Worm (Caenorhabditis elegans) whole organism, L4 larva: Measurements from ENCODE around the gene Y17G9A.2.

Source experiments
- ces-1 ChIP-seq: fragments of 150-350 bp; sonication (generic microtip); optimal IDR thresholded peaks from 4 replicates; lab custom pipeline; 2014; ENCODE audit warnings: missing biosample characterization, missing genetic modification reagents, missing genetic modification characterization
- gei-8 ChIP-seq: fragments of 200-800 bp; sonication (Bioruptor generic); optimal IDR thresholded peaks from 2 replicates; lab custom pipeline; 2018; ENCODE audit warnings: mild to moderate bottlenecking, missing genetic modification characterization, missing compliant biosample characterization
- mep-1 ChIP-seq: fragments of 150-350 bp; sonication (generic microtip); optimal IDR thresholded peaks from 3 replicates; lab custom pipeline; 2014; ENCODE audit warnings: missing biosample characterization, missing genetic modification characterization
- nhr-11 ChIP-seq: fragments of 150-350 bp; optimal IDR thresholded peaks from 2 replicates; lab custom pipeline; 2014; ENCODE audit warnings: missing biosample characterization, missing genetic modification characterization
- nhr-25 ChIP-seq: sonication (generic microtip); optimal IDR thresholded peaks from 2 replicates; lab custom pipeline; 2017; ENCODE audit warnings: missing genetic modification characterization, mild to moderate bottlenecking, missing compliant biosample characterization, antibody characterized with exemption, moderate library complexity, borderline replicate concordance; ENCODE audit not compliant: insufficient read depth
- nhr-28 ChIP-seq: fragments of 150-350 bp; optimal IDR thresholded peaks from 2 replicates; lab custom pipeline; 2014; ENCODE audit warnings: missing biosample characterization, missing genetic modification characterization
- nhr-76 ChIP-seq: fragments of 150-350 bp; optimal IDR thresholded peaks from 2 replicates; lab custom pipeline; 2014; ENCODE audit warnings: missing biosample characterization, missing genetic modification characterization
- nhr-77 ChIP-seq: fragments of 150-350 bp; optimal IDR thresholded peaks from 2 replicates; lab custom pipeline; 2014; ENCODE audit warnings: missing biosample characterization, missing genetic modification characterization
- pha-4 ChIP-seq, 2 experiments: fragments of 150-350 bp in 1 of 2; fragments of 200-800 bp in 1 of 2; sonication (Bioruptor generic) in 1 of 2; IDR thresholded peaks in 1 of 2; optimal IDR thresholded peaks in 1 of 2; 2 replicates each; pipeline versions ENCODE4 v1.3.6 to Lab custom; 2014 to 2022; ENCODE audit warnings: missing genetic modification characterization in 2 of 2, missing genetic modification reagents in 2 of 2, missing biosample characterization in 1 of 2, missing compliant biosample characterization in 1 of 2
- snpc-4 ChIP-seq: fragments of 150-350 bp; optimal IDR thresholded peaks from 2 replicates; lab custom pipeline; 2014; ENCODE audit warnings: missing biosample characterization, missing genetic modification characterization
- tra-1 ChIP-seq: fragments of 200-800 bp; sonication (Bioruptor generic); IDR thresholded peaks from 2 replicates; pipeline ENCODE4 v1.3.6; 2022; ENCODE audit warnings: missing genetic modification reagents, missing genetic modification characterization, missing compliant biosample characterization
- unc-39 ChIP-seq: sonication (generic microtip); optimal IDR thresholded peaks from 2 replicates; lab custom pipeline; 2017; ENCODE audit warnings: missing biosample characterization, missing genetic modification characterization
- ztf-11 ChIP-seq: fragments of 150-350 bp; optimal IDR thresholded peaks from 2 replicates; lab custom pipeline; 2014; ENCODE audit warnings: missing biosample characterization, missing genetic modification characterization

DNA sequence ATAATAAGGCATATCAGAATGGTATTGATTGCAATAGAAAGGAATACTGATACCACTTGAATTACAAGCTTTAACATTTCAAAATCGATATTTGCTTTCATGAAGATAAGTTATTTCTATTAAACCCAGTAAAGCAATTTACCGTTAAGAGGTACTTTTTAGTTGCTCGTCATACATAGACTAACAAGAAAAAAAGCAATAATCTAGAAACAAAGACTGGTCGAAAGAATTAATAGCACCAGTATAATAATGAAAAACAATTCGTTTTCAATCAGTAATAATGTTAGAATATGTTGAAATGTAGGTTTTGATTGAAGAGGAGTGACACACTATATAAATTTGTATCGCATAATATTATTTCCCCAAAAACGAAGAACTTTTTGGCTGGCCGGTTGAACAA is 14.5 kb upstream of the Y17G9A.2 start, which contains the start of gene str-175:
- no peak for TF ChIP-seq ztf-11 (tag; lab: Kevin White, UChicago)
- TF ChIP-seq gei-8 (GFP tag; lab: Kevin White, UChicago) = no peak
- TF ChIP-seq nhr-28 (tag; lab: Kevin White, UChicago) = no peak
- no peak for TF ChIP-seq unc-39 (tag; lab: Kevin White, UChicago)
- TF ChIP-seq pha-4 (GFP tag; IDR thresholded peaks at IDR 0.05; lab: Robert Waterston, UW) = no peak
- no peak for TF ChIP-seq pha-4 (tag; optimal IDR thresholded peaks at IDR 0.05; lab: Kevin White, UChicago)
- no peak for TF ChIP-seq tra-1
- no peak for TF ChIP-seq ces-1
- TF ChIP-seq nhr-76 (tag; lab: Kevin White, UChicago) = no peak
- no peak for TF ChIP-seq nhr-77
- TF ChIP-seq nhr-25 (tag; lab: Kevin White, UChicago) = no peak
- TF ChIP-seq mep-1 (tag; lab: Kevin White, UChicago) = no peak
- no peak for TF ChIP-seq snpc-4
- no peak for TF ChIP-seq nhr-11 (tag; lab: Kevin White, UChicago)
